Fruit fly (Drosophila melanogaster) S2 (cell line): ENCODE measurements around the gene CG12768.

Experiments used
- CG8478 ChIP-seq: fragments of >200 bp; optimal IDR thresholded peaks from 2 replicates; lab custom pipeline; 2018
- CTCF ChIP-seq, 2 experiments: fragments of >200 bp; optimal IDR thresholded peaks; 2 replicates each; lab custom pipeline; 2018

The CG12768 gene

dm6 chr3L:22884481-22884880 is 25.8 kb upstream of the CG12768 start:
- no peak for TF ChIP-seq CTCF (optimal IDR thresholded peaks at IDR 0.05; lab: Kevin White, UChicago)
- TF ChIP-seq CG8478, result no peak

DNA sequence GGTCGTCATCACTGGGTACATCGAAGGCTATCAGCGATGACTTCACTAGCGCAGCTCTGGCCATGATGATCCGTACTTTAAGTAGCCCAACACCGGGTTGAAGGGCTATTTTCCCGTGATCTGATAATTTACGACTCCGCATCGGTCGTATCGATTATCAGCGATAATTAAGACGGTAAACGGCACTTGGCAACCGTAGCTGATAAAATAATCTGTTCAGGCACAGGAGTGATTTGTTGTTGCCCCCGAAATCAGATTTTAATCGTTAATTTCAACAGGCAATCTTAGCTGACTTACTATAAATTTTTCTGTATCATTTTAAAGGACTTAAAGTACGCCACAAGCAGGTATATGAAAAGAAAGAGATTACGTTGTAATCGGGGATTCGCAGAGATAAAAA is 24.4 kb upstream of the CG12768 start:
- TF ChIP-seq CG8478, result no peak
- TF ChIP-seq CTCF (optimal IDR thresholded peaks at IDR 0.05; lab: Kevin White, UChicago), result no peak

DNA sequence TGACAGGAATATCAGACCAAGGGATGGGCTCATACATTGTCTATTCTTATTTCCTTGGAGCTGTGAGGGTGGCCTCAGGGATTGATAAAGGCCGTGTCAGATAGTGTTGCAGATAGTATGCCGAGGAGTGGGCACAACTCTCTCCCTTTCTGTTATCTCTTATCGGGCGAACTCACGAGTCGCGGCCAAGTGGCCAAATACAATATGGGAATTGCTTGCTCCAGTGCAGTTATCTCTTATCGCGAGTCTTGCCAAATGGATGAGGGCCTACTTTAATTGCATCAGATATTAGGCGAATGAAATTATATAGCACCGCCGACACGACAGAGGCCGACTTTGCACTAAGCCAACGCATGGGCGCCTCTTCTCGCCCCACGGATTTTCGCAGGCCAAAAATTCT is 23.4 kb upstream of the CG12768 start:
- TF ChIP-seq CG8478 (no peak), CTCF (optimal IDR thresholded peaks at IDR 0.05; lab: Kevin White, UChicago) (no peak)

- TF ChIP-seq CG8478 (no peak), CTCF (optimal IDR thresholded peaks at IDR 0.05; lab: Kevin White, UChicago) (no peak)
Measured at dm6 chr3L:22887677-22888076, 22.6 kb upstream of the CG12768 start.

- TF ChIP-seq CG8478 (no peak), CTCF (optimal IDR thresholded peaks at IDR 0.05; lab: Kevin White, UChicago) (no peak)
Measured at dm6 chr3L:22888591-22889258, 21.6 kb upstream of the CG12768 start.

- no peak for TF ChIP-seq CG8478
- no peak for TF ChIP-seq CTCF (optimal IDR thresholded peaks at IDR 0.05; lab: Kevin White, UChicago)
Measured at dm6 chr3L:22890024-22890423, 20.3 kb upstream of the CG12768 start.

- TF ChIP-seq CG8478, result no peak
- no peak for TF ChIP-seq CTCF (optimal IDR thresholded peaks at IDR 0.05; lab: Kevin White, UChicago)
Measured at dm6 chr3L:22891009-22891408, 19.3 kb upstream of the CG12768 start.

dm6 chr3L:22894689-22895283 is 15.5 kb upstream of the CG12768 start:
- TF ChIP-seq CTCF (optimal IDR thresholded peaks at IDR 0.05; lab: Kevin White, UChicago) (peak; percentile 0 to 31), CG8478 (no peak)

DNA sequence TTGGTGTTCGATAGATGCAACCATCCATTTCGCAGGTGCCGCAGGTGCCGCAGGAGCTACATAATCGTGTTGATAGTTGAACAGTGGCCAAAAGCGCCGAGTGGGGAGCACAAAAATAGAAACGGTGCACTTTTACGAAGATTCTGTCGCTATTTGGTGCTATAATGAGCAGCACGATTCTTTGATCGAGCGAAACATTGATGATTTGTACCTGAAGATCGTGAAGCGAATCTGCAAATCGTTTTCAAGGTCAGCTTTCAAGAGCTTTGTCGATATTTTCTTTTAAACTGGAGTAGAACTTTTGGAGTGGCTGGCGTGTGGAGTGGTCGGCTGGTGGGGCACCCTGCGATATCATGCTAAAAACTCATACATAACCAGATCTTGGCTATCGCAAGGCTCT is 11.8 kb upstream of the CG12768 start, which contains the start of gene CG11131:
Gene CG11131, plus strand, starts transcription at position 301 of the 400 bp plus-strand sequence.
- TF ChIP-seq CTCF (optimal IDR thresholded peaks at IDR 0.05; lab: Kevin White, UChicago) (no peak), CG8478 (no peak)

DNA sequence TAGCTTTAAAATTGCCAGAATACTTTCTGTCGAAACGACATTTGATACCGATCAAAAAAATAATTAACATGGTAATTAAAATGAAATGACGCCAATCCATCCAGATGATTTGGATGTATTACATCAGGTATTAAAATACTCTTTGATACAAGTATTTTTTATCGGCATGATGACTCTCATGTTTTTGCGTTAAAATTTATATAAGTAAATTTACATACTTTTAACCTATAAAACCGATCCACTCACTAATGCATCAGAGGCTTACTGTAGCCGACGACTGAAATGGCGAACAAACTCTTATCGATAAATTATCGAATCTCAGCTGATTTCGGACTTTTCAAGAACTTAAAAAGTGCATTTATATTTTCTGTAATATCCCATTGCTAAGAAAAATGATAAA is 8.7 kb upstream of the CG12768 start, which contains the start of gene BoYb:
Gene BoYb, plus strand, starts transcription at position 301 of the 400 bp plus-strand sequence.
- TF ChIP-seq CTCF (optimal IDR thresholded peaks at IDR 0.05; lab: Kevin White, UChicago) (no peak), CG8478 (no peak)

- TF ChIP-seq CG8478, result no peak
- no peak for TF ChIP-seq CTCF (optimal IDR thresholded peaks at IDR 0.05; lab: Kevin White, UChicago)
Measured at dm6 chr3L:22909325-22909904, 876 bp upstream of the CG12768 start.

DNA sequence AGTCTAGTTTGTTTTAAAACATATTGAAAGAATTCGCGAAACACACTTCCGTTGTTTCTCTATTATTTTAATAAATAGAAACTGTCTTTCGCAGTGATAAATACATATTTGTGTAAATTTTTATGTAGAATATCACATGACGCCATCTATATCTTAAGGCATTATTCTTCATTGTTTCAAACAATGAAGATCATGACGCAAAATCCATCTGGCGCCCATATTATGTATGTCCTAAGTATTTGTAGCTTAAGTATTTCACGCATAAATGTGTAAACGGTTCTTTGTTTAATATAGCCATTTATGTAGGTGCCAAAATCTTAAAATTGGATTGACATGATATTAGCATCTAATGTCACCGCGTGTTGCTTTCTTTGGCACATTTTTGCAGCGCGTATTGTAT is 30.0 kb downstream of the CG12768 start:
- peak; percentile 87 to 90 for TF ChIP-seq CTCF (optimal IDR thresholded peaks at IDR 0.05; lab: Kevin White, UChicago)
- TF ChIP-seq CG8478, result no peak

DNA sequence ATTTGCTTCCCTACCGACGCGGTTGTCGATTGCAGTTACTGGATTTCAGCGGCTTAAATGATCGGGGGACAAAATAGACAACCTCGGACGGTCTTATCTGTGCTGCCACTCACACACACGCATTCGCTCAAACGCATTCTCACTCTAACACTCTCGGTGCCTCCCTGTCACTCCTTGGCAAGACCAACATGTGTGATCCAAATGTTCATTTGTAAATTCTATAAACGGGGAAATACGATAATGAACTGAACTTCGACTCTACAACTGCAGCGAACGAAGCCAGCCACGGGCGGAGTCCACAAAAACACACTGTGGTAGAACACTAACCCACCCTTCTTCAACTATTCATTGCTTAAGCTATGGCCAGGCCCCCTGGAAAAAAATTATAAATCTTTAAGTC is 33.2 kb downstream of the CG12768 start:
- TF ChIP-seq CTCF (optimal IDR thresholded peaks at IDR 0.05; lab: Kevin White, UChicago) (no peak), CG8478 (no peak)

- TF ChIP-seq CG8478 (no peak), CTCF (optimal IDR thresholded peaks at IDR 0.05; lab: Kevin White, UChicago) (no peak)
Measured at dm6 chr3L:22944493-22944892, 34.2 kb downstream of the CG12768 start.

DNA sequence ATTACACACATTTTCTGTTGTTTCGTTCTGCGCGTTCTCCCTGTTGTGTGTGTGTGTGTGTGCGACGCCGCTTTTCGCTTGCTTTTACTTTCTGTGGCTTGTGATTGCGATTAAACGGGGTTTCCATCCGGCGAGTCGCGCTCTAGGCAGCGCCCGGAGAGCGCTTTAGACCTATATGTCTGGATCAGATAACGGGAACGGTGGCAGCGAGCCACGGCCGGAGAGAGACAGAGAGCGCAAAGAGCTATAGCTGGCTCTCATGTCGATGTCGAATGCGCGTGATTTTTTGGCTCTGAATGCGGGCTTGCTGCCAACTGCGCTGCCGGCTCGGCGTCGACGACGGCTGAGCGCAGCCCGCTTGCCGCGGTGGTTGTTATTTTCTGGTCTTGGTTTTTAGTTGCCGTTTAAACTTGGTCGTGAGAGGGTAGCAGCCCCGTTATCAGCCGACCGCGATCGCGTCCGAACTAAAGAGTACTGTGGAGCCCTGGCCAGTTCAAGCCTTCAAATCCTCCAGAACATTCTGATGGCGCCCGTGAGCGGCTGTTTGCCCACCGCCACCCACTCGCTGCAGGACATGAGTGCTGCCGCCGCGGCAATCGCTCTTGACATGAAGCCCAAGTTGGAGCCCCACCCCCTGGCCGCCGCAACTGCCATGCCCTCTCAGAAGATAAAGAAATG is 35.1 kb downstream of the CG12768 start, which contains the start of gene Mes2:
Gene Mes2, plus strand, starts transcription at position 394 of the 678 bp plus-strand sequence.
- no peak for TF ChIP-seq CTCF (optimal IDR thresholded peaks at IDR 0.05; lab: Kevin White, UChicago)
- TF ChIP-seq CG8478, result no peak
